Worm (Caenorhabditis elegans): ENCODE measurements around the gene nhr-232.

Gene nhr-232

DNA sequence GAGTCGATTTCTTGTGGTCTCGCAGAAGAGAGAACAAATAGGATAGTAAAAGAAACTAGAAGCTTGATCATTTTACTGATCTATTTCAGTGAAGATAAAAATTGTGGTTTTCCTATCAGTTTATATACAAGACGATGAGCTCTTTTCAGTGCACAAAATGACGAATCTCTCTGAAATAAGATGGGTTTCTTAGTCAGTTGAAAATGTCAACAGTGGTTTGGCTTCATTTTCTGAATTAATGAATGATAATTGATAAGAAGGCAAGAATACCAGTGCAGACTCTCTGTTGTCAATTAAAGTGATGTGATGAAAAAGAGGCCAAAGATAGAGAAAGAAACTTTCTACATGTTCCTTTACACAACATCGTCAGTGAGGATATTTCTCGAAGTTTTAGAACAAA lies 25.4 kb downstream of the nhr-232 start, which contains the start of gene lys-2:
Gene lys-2 (minus strand): TSS at position 101 of the 400 bp plus-strand sequence.
- no peak for TF ChIP-seq fos-1 (tag; optimal IDR thresholded peaks at IDR 0.05)
- peak; percentile 95 for TF ChIP-seq pqm-1 (tag; optimal IDR thresholded peaks at IDR 0.05)
- peak; percentile 8 for TF ChIP-seq skn-1 (tag; optimal IDR thresholded peaks at IDR 0.05)
- TF ChIP-seq sea-2 (GFP tag; optimal IDR thresholded peaks at IDR 0.05), result no peak
- TF ChIP-seq ZK546.5 (tag; optimal IDR thresholded peaks at IDR 0.05), result no peak
- no peak for TF ChIP-seq elt-1 (tag; optimal IDR thresholded peaks at IDR 0.05)
- no peak for TF ChIP-seq aly-2 (tag; optimal IDR thresholded peaks at IDR 0.05)
- no peak for TF ChIP-seq elt-3 (tag; optimal IDR thresholded peaks at IDR 0.05)
- no peak for TF ChIP-seq nfya-1 (tag; optimal IDR thresholded peaks at IDR 0.05; ENCODE audit: insufficient read depth)
- TF ChIP-seq R02D3.7 (tag; optimal IDR thresholded peaks at IDR 0.05), result no peak
- TF ChIP-seq ceh-16 (tag; optimal IDR thresholded peaks at IDR 0.05), result no peak
- no peak for TF ChIP-seq nhr-43 (tag; optimal IDR thresholded peaks at IDR 0.05; ENCODE audit: poor library complexity, severe bottlenecking)
- no peak for TF ChIP-seq egl-27 (tag; optimal IDR thresholded peaks at IDR 0.05)
- TF ChIP-seq pha-4 (tag; optimal IDR thresholded peaks at IDR 0.05), result peak; percentile 20
- no peak for TF ChIP-seq snpc-4 (tag; optimal IDR thresholded peaks at IDR 0.05)
- TF ChIP-seq ceh-28 (tag; optimal IDR thresholded peaks at IDR 0.05), result no peak
- no peak for TF ChIP-seq nhr-25 (tag; optimal IDR thresholded peaks at IDR 0.05)
- no peak for TF ChIP-seq fkh-10 (GFP tag; optimal IDR thresholded peaks at IDR 0.05)
- TF ChIP-seq unc-62 (GFP tag; optimal IDR thresholded peaks at IDR 0.05), result no peak
- no peak for TF ChIP-seq ama-1 (optimal IDR thresholded peaks at IDR 0.05)
- TF ChIP-seq nhr-67 (tag; optimal IDR thresholded peaks at IDR 0.05), result no peak
- TF ChIP-seq mml-1 (tag; optimal IDR thresholded peaks at IDR 0.05), result no peak
- no peak for TF ChIP-seq zag-1 (tag; optimal IDR thresholded peaks at IDR 0.05)
- no peak for TF ChIP-seq daf-12 (tag; optimal IDR thresholded peaks at IDR 0.05)
- TF ChIP-seq nhr-237 (tag; optimal IDR thresholded peaks at IDR 0.05), result no peak
- TF ChIP-seq ztf-4 (tag; optimal IDR thresholded peaks at IDR 0.05), result no peak
- TF ChIP-seq nhr-28 (tag; optimal IDR thresholded peaks at IDR 0.05), result no peak
- TF ChIP-seq elt-2 (tag; optimal IDR thresholded peaks at IDR 0.05), result peak; percentile 84
- TF ChIP-seq lin-39 (tag; optimal IDR thresholded peaks at IDR 0.05), result no peak
- TF ChIP-seq jun-1 (tag; optimal IDR thresholded peaks at IDR 0.05), result peak; percentile 24
- TF ChIP-seq nhr-76 (tag; optimal IDR thresholded peaks at IDR 0.05), result no peak
- no peak for TF ChIP-seq ceh-82 (tag; optimal IDR thresholded peaks at IDR 0.05)
- TF ChIP-seq nhr-11 (tag; optimal IDR thresholded peaks at IDR 0.05), result no peak
- TF ChIP-seq lin-15B (tag; optimal IDR thresholded peaks at IDR 0.05), result no peak
- no peak for TF ChIP-seq nhr-12 (tag; optimal IDR thresholded peaks at IDR 0.05)

DNA sequence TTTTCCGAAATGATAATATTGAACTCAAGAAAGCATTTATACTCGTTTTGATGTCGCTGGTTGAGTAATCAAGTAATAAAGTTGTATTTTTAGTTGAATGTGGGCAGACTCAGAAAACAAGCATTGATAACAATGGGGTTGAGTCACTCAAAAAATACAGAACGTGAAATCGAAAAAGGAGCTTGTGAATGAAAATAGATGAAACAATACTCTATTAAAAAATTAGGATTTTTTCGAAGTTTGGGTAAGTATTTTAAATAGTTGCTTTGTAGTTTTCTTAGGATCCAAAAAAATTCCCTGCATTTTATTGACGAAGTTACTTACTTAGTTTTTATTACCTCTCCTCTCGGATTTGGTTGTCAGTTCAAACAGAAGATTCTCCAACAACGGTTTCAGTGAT lies 27.5 kb downstream of the nhr-232 start, which contains the start of gene lys-3:
Gene lys-3 (minus strand): TSS at position 101 of the 400 bp plus-strand sequence.
- no peak for TF ChIP-seq egl-27 (tag; optimal IDR thresholded peaks at IDR 0.05)
- TF ChIP-seq ama-1 (optimal IDR thresholded peaks at IDR 0.05), result no peak
- TF ChIP-seq nhr-11 (tag; optimal IDR thresholded peaks at IDR 0.05), result no peak
- peak; percentile 19 for TF ChIP-seq pqm-1 (tag; optimal IDR thresholded peaks at IDR 0.05)
- no peak for TF ChIP-seq nhr-25 (tag; optimal IDR thresholded peaks at IDR 0.05)
- no peak for TF ChIP-seq egl-5 (tag; optimal IDR thresholded peaks at IDR 0.05)
- no peak for TF ChIP-seq unc-62 (GFP tag; optimal IDR thresholded peaks at IDR 0.05)

- TF ChIP-seq fkh-2 (tag; optimal IDR thresholded peaks at IDR 0.05), result no peak
- no peak for TF ChIP-seq nhr-43 (tag; optimal IDR thresholded peaks at IDR 0.05; ENCODE audit: poor library complexity, severe bottlenecking)
- TF ChIP-seq sea-2 (GFP tag; optimal IDR thresholded peaks at IDR 0.05), result no peak
- no peak for TF ChIP-seq egl-27 (tag; optimal IDR thresholded peaks at IDR 0.05)
- no peak for TF ChIP-seq fos-1 (tag; optimal IDR thresholded peaks at IDR 0.05)
- TF ChIP-seq unc-39 (tag; optimal IDR thresholded peaks at IDR 0.05), result no peak
- no peak for TF ChIP-seq nhr-237 (tag; optimal IDR thresholded peaks at IDR 0.05)
- TF ChIP-seq snpc-4 (tag; optimal IDR thresholded peaks at IDR 0.05), result no peak
- TF ChIP-seq lin-15B (tag; optimal IDR thresholded peaks at IDR 0.05), result no peak
- TF ChIP-seq hmg-11 (tag; optimal IDR thresholded peaks at IDR 0.05), result no peak
- TF ChIP-seq pha-4 (tag; optimal IDR thresholded peaks at IDR 0.05), result no peak
- no peak for TF ChIP-seq elt-2 (tag; optimal IDR thresholded peaks at IDR 0.05)
Observed at ce11 chrV:10285853-10286252, 29.9 kb downstream of the nhr-232 start.

Measured in whole organism, L3 larva.